Worm (Caenorhabditis elegans): ENCODE measurements around the gene str-84.

- TF ChIP-seq ama-1 (optimal IDR thresholded peaks at IDR 0.05) (no peak), tbx-37 (GFP tag; conservative IDR thresholded peaks at IDR 0.05) (no peak), tra-4 (tag; optimal IDR thresholded peaks at IDR 0.05) (no peak), hmbx-1 (tag; optimal IDR thresholded peaks at IDR 0.05) (no peak), ceh-36 (tag; optimal IDR thresholded peaks at IDR 0.05) (no peak), flt-1 (GFP tag; IDR thresholded peaks at IDR 0.05) (no peak), hmg-4 (GFP tag; optimal IDR thresholded peaks at IDR 0.05) (no peak)
Measured at ce11 chrV:8966086-8966485, 14.7 kb downstream of the str-84 start, which contains the start of gene nhr-219.

Measured in whole organism, early embryonic.